Worm (Caenorhabditis elegans): Measurements from ENCODE around the gene itm-2.

The itm-2 gene

DNA sequence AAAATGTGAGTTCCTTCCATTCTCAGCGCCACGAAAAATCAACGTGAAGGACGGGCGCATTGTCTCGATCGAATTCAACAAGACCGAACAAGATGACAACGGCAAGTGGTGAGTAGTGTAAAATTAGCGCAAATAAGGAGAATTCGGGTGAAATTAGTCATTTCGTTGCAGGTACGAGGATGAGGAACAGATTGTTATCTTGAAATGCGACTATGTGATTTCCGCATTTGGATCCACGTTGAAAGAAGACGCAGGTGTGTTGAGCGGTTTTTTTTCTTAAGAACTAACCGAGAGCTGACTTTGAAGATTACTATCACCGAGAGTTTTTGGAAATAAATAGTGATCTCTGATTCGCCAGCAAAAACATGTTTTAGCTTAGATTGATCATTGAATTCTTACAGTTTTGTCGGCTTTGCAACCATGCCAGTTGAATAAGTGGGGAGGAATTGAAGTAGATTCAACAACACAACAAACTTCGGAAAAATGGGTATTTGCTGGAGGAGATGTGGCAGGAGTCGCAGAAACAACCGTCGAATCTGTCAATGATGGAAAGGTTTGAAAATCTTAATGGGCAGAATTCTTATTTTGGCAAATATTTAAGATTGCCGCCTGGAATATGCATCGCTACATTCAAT is 25.3 kb downstream of the itm-2 start:
- TF ChIP-seq lin-14 (GFP tag; optimal IDR thresholded peaks at IDR 0.05) (peak; percentile 41), rnt-1 (tag; optimal IDR thresholded peaks at IDR 0.05) (peak; percentile 15), blmp-1 (tag; optimal IDR thresholded peaks at IDR 0.05) (peak; percentile 49), irx-1 (tag; optimal IDR thresholded peaks at IDR 0.05) (no peak), lin-35 (GFP tag; optimal IDR thresholded peaks at IDR 0.05) (no peak), nhr-85 (tag) (peak; percentile 82)

ce11 chrX:5475164-5475576 is 30.2 kb downstream of the itm-2 start:
- TF ChIP-seq snu-23 (GFP tag; optimal IDR thresholded peaks at IDR 0.05) = peak; percentile 87
- no peak for TF ChIP-seq dsc-1 (tag; optimal IDR thresholded peaks at IDR 0.05)
- TF ChIP-seq nhr-47 (tag; optimal IDR thresholded peaks at IDR 0.05) = peak; percentile 50
- TF ChIP-seq ceh-82 (tag; optimal IDR thresholded peaks at IDR 0.05) = peak in 1 of 3 experiments; percentile 45
- TF ChIP-seq nhr-11 (tag; optimal IDR thresholded peaks at IDR 0.05) = no peak
- TF ChIP-seq mdl-1 (tag; optimal IDR thresholded peaks at IDR 0.05) = peak in 1 of 2 experiments; percentile 82
- peak; percentile 64 for TF ChIP-seq mep-1 (tag; optimal IDR thresholded peaks at IDR 0.05)
- TF ChIP-seq swsn-7 (tag; optimal IDR thresholded peaks at IDR 0.05) = peak; percentile 52
- no peak for TF ChIP-seq nhr-84 (tag; optimal IDR thresholded peaks at IDR 0.05)
- 0 out of 2 replicates have a peak, but pooled peaks have one; percentile 11 for TF ChIP-seq mab-9 (GFP tag; IDR thresholded peaks at IDR 0.05)
- TF ChIP-seq nhr-19 (GFP tag; conservative IDR thresholded peaks at IDR 0.05) = peak; percentile 65
- no peak for TF ChIP-seq sup-37 (GFP tag; optimal IDR thresholded peaks at IDR 0.05)
- TF ChIP-seq fkh-8 (tag; optimal IDR thresholded peaks at IDR 0.05) = peak; percentile 59
- TF ChIP-seq lin-39 (tag; optimal IDR thresholded peaks at IDR 0.05) = no peak
- no peak for TF ChIP-seq hlh-17 (GFP tag; optimal IDR thresholded peaks at IDR 0.05; ENCODE audit: borderline replicate concordance)
- no peak for TF ChIP-seq pqm-1 (tag; optimal IDR thresholded peaks at IDR 0.05)
- peak; percentile 31 for TF ChIP-seq irx-1 (tag; optimal IDR thresholded peaks at IDR 0.05)
- peak; percentile 81 for TF ChIP-seq nhr-71 (tag; optimal IDR thresholded peaks at IDR 0.05)
- TF ChIP-seq ama-1 (optimal IDR thresholded peaks at IDR 0.05) = no peak
- peak; percentile 95 for TF ChIP-seq lin-14 (GFP tag; optimal IDR thresholded peaks at IDR 0.05)
- no peak for TF ChIP-seq elt-2 (tag; optimal IDR thresholded peaks at IDR 0.05)
- peak; percentile 72 for TF ChIP-seq tbx-2 (tag; optimal IDR thresholded peaks at IDR 0.05)
- TF ChIP-seq rnt-1 (tag; optimal IDR thresholded peaks at IDR 0.05) = peak; percentile 72
- TF ChIP-seq dpl-1 (GFP tag; optimal IDR thresholded peaks at IDR 0.05) = peak in 1 of 3 experiments; percentile 15
- peak; percentile 69 for TF ChIP-seq skn-1 (tag; optimal IDR thresholded peaks at IDR 0.05)
- TF ChIP-seq pax-3 (tag; optimal IDR thresholded peaks at IDR 0.05) = no peak
- TF ChIP-seq efl-1 (optimal IDR thresholded peaks at IDR 0.05) = peak; percentile 8 to 34
- no peak for TF ChIP-seq efl-1 (GFP tag; optimal IDR thresholded peaks at IDR 0.05 in 1 of 2)
- TF ChIP-seq C16A3.4 (tag; optimal IDR thresholded peaks at IDR 0.05) = peak; percentile 65
- TF ChIP-seq C04F5.9 (tag; optimal IDR thresholded peaks at IDR 0.05) = no peak
- no peak for TF ChIP-seq unc-30 (tag; optimal IDR thresholded peaks at IDR 0.05)
- TF ChIP-seq Y116A8C.19 (tag; optimal IDR thresholded peaks at IDR 0.05; ENCODE audit: borderline replicate concordance) = no peak
- TF ChIP-seq nhr-77 (tag; optimal IDR thresholded peaks at IDR 0.05) = peak; percentile 85
- peak; percentile 79 for TF ChIP-seq blmp-1 (tag; optimal IDR thresholded peaks at IDR 0.05)
- TF ChIP-seq xbp-1 (tag; optimal IDR thresholded peaks at IDR 0.05) = peak; percentile 56
- no peak for TF ChIP-seq snpc-4 (tag; optimal IDR thresholded peaks at IDR 0.05)
- peak; percentile 64 for TF ChIP-seq nhr-90 (tag; optimal IDR thresholded peaks at IDR 0.05; ENCODE audit: poor library complexity)
- no peak for TF ChIP-seq aha-1 (tag; optimal IDR thresholded peaks at IDR 0.05)
- TF ChIP-seq zip-4 (GFP tag; optimal IDR thresholded peaks at IDR 0.05) = no peak
- peak; percentile 94 for TF ChIP-seq nhr-85 (tag)
- no peak for TF ChIP-seq nhr-237 (tag; optimal IDR thresholded peaks at IDR 0.05)
- TF ChIP-seq lin-35 (GFP tag; optimal IDR thresholded peaks at IDR 0.05) = peak; percentile 41 to 69
- peak in 5 of 6 experiments; percentile 18 to 67 (median 52) for TF ChIP-seq elt-3 (tag; optimal IDR thresholded peaks at IDR 0.05)
- TF ChIP-seq vab-15 (tag; optimal IDR thresholded peaks at IDR 0.05) = no peak
- TF ChIP-seq unc-130 (tag; optimal IDR thresholded peaks at IDR 0.05) = peak; percentile 82
- peak; percentile 48 for TF ChIP-seq ztf-4 (tag; optimal IDR thresholded peaks at IDR 0.05)
- peak; percentile 60 for TF ChIP-seq jun-1 (tag; optimal IDR thresholded peaks at IDR 0.05)
- TF ChIP-seq lsy-2 (tag; optimal IDR thresholded peaks at IDR 0.05) = peak; percentile 35 to 72
- TF ChIP-seq aly-2 (tag; optimal IDR thresholded peaks at IDR 0.05) = no peak
